Fruit fly (Drosophila melanogaster): ENCODE results near the gene CG17075.

Gene CG17075

dm6 chr2L:305646-306045 lies 38.3 kb upstream of the CG17075 start, which contains the start of gene Plc21C (continued):
- TF ChIP-seq ATbp (GFP tag; optimal IDR thresholded peaks at IDR 0.05), result no peak
- peak; percentile 68 for TF ChIP-seq phol (tag; optimal IDR thresholded peaks at IDR 0.05)
- peak; percentile 58 for TF ChIP-seq CG4328 (GFP tag; optimal IDR thresholded peaks at IDR 0.05)
- no peak for TF ChIP-seq usp (GFP tag; optimal IDR thresholded peaks at IDR 0.05)
- TF ChIP-seq chm (GFP tag; IDR thresholded peaks at IDR 0.05), result no peak
- peak; percentile 79 for TF ChIP-seq row (GFP tag; IDR thresholded peaks at IDR 0.05)
- no peak for TF ChIP-seq stc (GFP tag; IDR thresholded peaks at IDR 0.05)
- no peak for TF ChIP-seq CG14050 (GFP tag; IDR thresholded peaks at IDR 0.05)
- peak; percentile 25 for TF ChIP-seq CG11398 (GFP tag; optimal IDR thresholded peaks at IDR 0.05)
- TF ChIP-seq tio (GFP tag; optimal IDR thresholded peaks at IDR 0.05), result no peak
- peak; percentile 69 for TF ChIP-seq CG12659 (GFP tag; optimal IDR thresholded peaks at IDR 0.05)
- peak; percentile 89 for TF ChIP-seq CG9797 (GFP tag; optimal IDR thresholded peaks at IDR 0.05)
- peak; percentile 76 for TF ChIP-seq stwl (tag; optimal IDR thresholded peaks at IDR 0.05)
- 0 out of 2 replicates have a peak, but pooled peaks have one; percentile 29 for TF ChIP-seq NFAT (GFP tag; IDR thresholded peaks at IDR 0.05)
- no peak for TF ChIP-seq dmrt11E (tag; optimal IDR thresholded peaks at IDR 0.05)
- no peak for TF ChIP-seq sima (GFP tag; optimal IDR thresholded peaks at IDR 0.05)
- TF ChIP-seq MTF-1 (GFP tag; optimal IDR thresholded peaks at IDR 0.05; ENCODE audit: borderline replicate concordance), result no peak
- TF ChIP-seq CG34224 (GFP tag; IDR thresholded peaks at IDR 0.05; ENCODE audit: partially characterized antibody), result no peak
- TF ChIP-seq crol (GFP tag; IDR thresholded peaks at IDR 0.05), result no peak
- TF ChIP-seq Hr3 (GFP tag; optimal IDR thresholded peaks at IDR 0.05), result peak; percentile 71
- no peak for TF ChIP-seq sim (GFP tag; IDR thresholded peaks at IDR 0.05)
- TF ChIP-seq CHES-1-like (GFP tag; optimal IDR thresholded peaks at IDR 0.05), result peak; percentile 59
- peak; percentile 15 for TF ChIP-seq caup (GFP tag; optimal IDR thresholded peaks at IDR 0.05; ENCODE audit: severe bottlenecking)
- no peak for TF ChIP-seq CG6272 (GFP tag; IDR thresholded peaks at IDR 0.05)
- TF ChIP-seq Ada2b (GFP tag; IDR thresholded peaks at IDR 0.05), result no peak
- TF ChIP-seq Taf1 (GFP tag; IDR thresholded peaks at IDR 0.05), result no peak
- TF ChIP-seq sens-2 (GFP tag; IDR thresholded peaks at IDR 0.05), result no peak
- peak; percentile 53 for TF ChIP-seq fu2 (GFP tag; optimal IDR thresholded peaks at IDR 0.05)
- TF ChIP-seq nmo (GFP tag; optimal IDR thresholded peaks at IDR 0.05), result peak; percentile 77
- TF ChIP-seq Awh (GFP tag; IDR thresholded peaks at IDR 0.05), result no peak
- TF ChIP-seq fd3F (GFP tag; optimal IDR thresholded peaks at IDR 0.05), result no peak
- TF ChIP-seq CoRest (tag; optimal IDR thresholded peaks at IDR 0.05), result peak; percentile 69
- no peak for TF ChIP-seq Usf (GFP tag; optimal IDR thresholded peaks at IDR 0.05)
- TF ChIP-seq jing (GFP tag; optimal IDR thresholded peaks at IDR 0.05), result no peak
- peak; percentile 16 for TF ChIP-seq Jarid2 (GFP tag; optimal IDR thresholded peaks at IDR 0.05)
- peak; percentile 46 for TF ChIP-seq MESR4 (GFP tag; optimal IDR thresholded peaks at IDR 0.05)
- peak; percentile 52 for TF ChIP-seq CG12769 (tag; optimal IDR thresholded peaks at IDR 0.05)
- TF ChIP-seq CG15269 (tag; optimal IDR thresholded peaks at IDR 0.05), result peak; percentile 35
- peak; percentile 31; the same call in 1 of the 2 replicates for TF ChIP-seq amos (GFP tag; IDR thresholded peaks at IDR 0.05; ENCODE audit: partially characterized antibody)
- TF ChIP-seq Gsc (GFP tag; IDR thresholded peaks at IDR 0.05), result no peak
- no peak for TF ChIP-seq Six4 (GFP tag; optimal IDR thresholded peaks at IDR 0.05)
- TF ChIP-seq HHEX (GFP tag; optimal IDR thresholded peaks at IDR 0.05), result no peak
- no peak for TF ChIP-seq dimm (GFP tag; IDR thresholded peaks at IDR 0.05)
- no peak for TF ChIP-seq fd102C (GFP tag; optimal IDR thresholded peaks at IDR 0.05)
- peak; percentile 66 for TF ChIP-seq sisA (GFP tag; IDR thresholded peaks at IDR 0.05)
- TF ChIP-seq HLHmδ (GFP tag; optimal IDR thresholded peaks at IDR 0.05), result no peak
- no peak for TF ChIP-seq jigr1 (GFP tag; IDR thresholded peaks at IDR 0.05)
- no peak for TF ChIP-seq CG8478 (optimal IDR thresholded peaks at IDR 0.05)
- TF ChIP-seq gsb (GFP tag; IDR thresholded peaks at IDR 0.05), result no peak
- TF ChIP-seq Fer1 (GFP tag; optimal IDR thresholded peaks at IDR 0.05), result peak; percentile 51
- peak; percentile 32 for TF ChIP-seq twi (tag; optimal IDR thresholded peaks at IDR 0.05)
- TF ChIP-seq Hmx (GFP tag; optimal IDR thresholded peaks at IDR 0.05), result no peak
